Worm (Caenorhabditis elegans) whole organism, L3 larva: ENCODE results near the gene irld-8.

Experiments
- egl-27 ChIP-seq: sonication (generic microtip); optimal IDR thresholded peaks from 4 replicates; lab custom pipeline; 2017; ENCODE audit warnings: missing biosample characterization, missing genetic modification reagents, missing genetic modification characterization
- elt-3 ChIP-seq, 3 experiments: fragments of 150-350 bp in 1 of 3; sonication (generic microtip) in 2 of 3; optimal IDR thresholded peaks; 2 replicates in 2 of 3; 4 replicates in 1 of 3; lab custom pipeline; 2014 to 2017; ENCODE audit warnings: missing biosample characterization in 3 of 3, missing genetic modification characterization in 3 of 3
- fkh-10 ChIP-seq: sonication (generic microtip); optimal IDR thresholded peaks from 2 replicates; lab custom pipeline; 2017; ENCODE audit warnings: missing biosample characterization, missing genetic modification reagents, missing genetic modification characterization
- jun-1 ChIP-seq: fragments of 150-350 bp; optimal IDR thresholded peaks from 2 replicates; lab custom pipeline; 2014; ENCODE audit warnings: missing biosample characterization, missing genetic modification reagents, missing genetic modification characterization
- lin-15B ChIP-seq: fragments of 150-350 bp; optimal IDR thresholded peaks from 2 replicates; lab custom pipeline; 2014; ENCODE audit warnings: missing biosample characterization, missing genetic modification characterization
- mdl-1 ChIP-seq: fragments of 150-350 bp; optimal IDR thresholded peaks from 2 replicates; lab custom pipeline; 2014; ENCODE audit warnings: missing biosample characterization, missing genetic modification characterization
- nhr-12 ChIP-seq: fragments of 150-350 bp; optimal IDR thresholded peaks from 2 replicates; lab custom pipeline; 2014; ENCODE audit warnings: missing biosample characterization, missing genetic modification characterization
- nhr-237 ChIP-seq: fragments of 150-350 bp; optimal IDR thresholded peaks from 2 replicates; lab custom pipeline; 2014; ENCODE audit warnings: missing biosample characterization, missing genetic modification characterization
- nhr-77 ChIP-seq: fragments of 150-350 bp; optimal IDR thresholded peaks from 2 replicates; lab custom pipeline; 2014; ENCODE audit warnings: missing biosample characterization, missing genetic modification characterization
- pha-4 ChIP-seq: fragments of 150-350 bp; optimal IDR thresholded peaks from 2 replicates; lab custom pipeline; 2014; ENCODE audit warnings: missing biosample characterization, missing genetic modification reagents, missing genetic modification characterization
- pqm-1 ChIP-seq: fragments of 150-350 bp; optimal IDR thresholded peaks from 2 replicates; lab custom pipeline; 2017; ENCODE audit warnings: missing biosample characterization, missing genetic modification characterization, inconsistent platforms
- skn-1 ChIP-seq: fragments of 150-350 bp; optimal IDR thresholded peaks from 2 replicates; lab custom pipeline; 2014; ENCODE audit warnings: missing biosample characterization, missing genetic modification characterization
- unc-62 ChIP-seq: fragments of 150-350 bp; sonication (generic microtip); optimal IDR thresholded peaks from 4 replicates; lab custom pipeline; 2014; ENCODE audit warnings: missing biosample characterization, missing genetic modification reagents, missing genetic modification characterization
- ztf-4 ChIP-seq: fragments of 150-350 bp; optimal IDR thresholded peaks from 2 replicates; lab custom pipeline; 2014; ENCODE audit warnings: missing biosample characterization, missing genetic modification characterization

- TF ChIP-seq unc-62 (GFP tag; lab: Kevin White, UChicago) (no peak), nhr-237 (tag; lab: Kevin White, UChicago) (no peak), mdl-1 (tag; lab: Kevin White, UChicago) (no peak), nhr-77 (tag; lab: Kevin White, UChicago) (no peak), pha-4 (tag; lab: Kevin White, UChicago) (peak; percentile 46), fkh-10 (GFP tag; lab: Kevin White, UChicago) (no peak), nhr-12 (tag; lab: Kevin White, UChicago) (no peak), elt-3 (tag; optimal IDR thresholded peaks at IDR 0.05; lab: Kevin White, UChicago) (no peak), lin-15B (tag; lab: Kevin White, UChicago) (no peak), egl-27 (tag; lab: Kevin White, UChicago) (no peak), jun-1 (tag; lab: Kevin White, UChicago) (peak; percentile 20), ztf-4 (tag; lab: Kevin White, UChicago) (no peak), pqm-1 (tag; lab: Kevin White, UChicago) (peak; percentile 95), skn-1 (tag; lab: Kevin White, UChicago) (no peak)
These were observed 36.2 kb downstream of the irld-8 start for ce11 chrIV:8151721-8152120.
